Worm (Caenorhabditis elegans) whole organism, late embryonic: ENCODE measurements around the gene F47B8.14.

Source experiments
- C08G9.2 ChIP-seq: sonication (generic microtip); optimal IDR thresholded peaks from 2 replicates; lab custom pipeline; 2016; ENCODE audit warnings: mild to moderate bottlenecking, missing genetic modification characterization, moderate library complexity, missing compliant biosample characterization
- Y22D7AL.16 ChIP-seq: sonication (generic microtip); optimal IDR thresholded peaks from 2 replicates; lab custom pipeline; 2016; ENCODE audit warnings: missing genetic modification characterization, missing compliant biosample characterization
- ceh-18 ChIP-seq: sonication (generic microtip); optimal IDR thresholded peaks from 2 replicates; lab custom pipeline; 2016; ENCODE audit warnings: missing genetic modification characterization, missing compliant biosample characterization
- ceh-19 ChIP-seq: fragments of 200-800 bp; sonication (Bioruptor generic); optimal IDR thresholded peaks from 2 replicates; lab custom pipeline; 2018; ENCODE audit warnings: mild to moderate bottlenecking, missing genetic modification characterization, missing compliant biosample characterization
- ceh-22 ChIP-seq: sonication (generic microtip); optimal IDR thresholded peaks from 2 replicates; lab custom pipeline; 2017; ENCODE audit warnings: missing biosample characterization, missing genetic modification characterization
- ceh-31 ChIP-seq: sonication (generic microtip); optimal IDR thresholded peaks from 2 replicates; lab custom pipeline; 2016; ENCODE audit warnings: missing genetic modification characterization, missing compliant biosample characterization
- ceh-45 ChIP-seq: fragments of 200-800 bp; sonication (Bioruptor generic); IDR thresholded peaks from 2 replicates; pipeline ENCODE4 v1.3.6; 2022; ENCODE audit warnings: missing genetic modification reagents, missing genetic modification characterization, missing compliant biosample characterization
- ceh-48 ChIP-seq: sonication (generic microtip); optimal IDR thresholded peaks from 2 replicates; lab custom pipeline; 2016; ENCODE audit warnings: missing genetic modification characterization, inconsistent platforms, missing compliant biosample characterization
- ceh-6 ChIP-seq: fragments of 200-800 bp; sonication (Bioruptor generic); optimal IDR thresholded peaks from 2 replicates; lab custom pipeline; 2018; ENCODE audit warnings: mild to moderate bottlenecking, missing genetic modification characterization, missing compliant biosample characterization
- ceh-9 ChIP-seq: sonication (generic microtip); optimal IDR thresholded peaks from 2 replicates; lab custom pipeline; 2016; ENCODE audit warnings: mild to moderate bottlenecking, missing genetic modification characterization, inconsistent platforms, missing compliant biosample characterization
- dmd-4 ChIP-seq: sonication (generic microtip); optimal IDR thresholded peaks from 2 replicates; lab custom pipeline; 2016; ENCODE audit warnings: borderline replicate concordance, missing genetic modification characterization, missing compliant biosample characterization
- elt-4 ChIP-seq: sonication (generic microtip); optimal IDR thresholded peaks from 2 replicates; lab custom pipeline; 2016; ENCODE audit warnings: missing genetic modification characterization, missing compliant biosample characterization
- eyg-1 ChIP-seq: sonication (generic microtip); optimal IDR thresholded peaks from 2 replicates; lab custom pipeline; 2016; ENCODE audit warnings: missing genotype, missing genetic modification characterization, missing compliant biosample characterization
- fkh-10 ChIP-seq: fragments of 150-350 bp; optimal IDR thresholded peaks from 2 replicates; lab custom pipeline; 2014; ENCODE audit warnings: missing biosample characterization, missing genetic modification reagents, missing genetic modification characterization
- gmeb-2 ChIP-seq: sonication (generic microtip); optimal IDR thresholded peaks from 2 replicates; lab custom pipeline; 2016; ENCODE audit warnings: missing genetic modification characterization, inconsistent platforms, missing compliant biosample characterization
- hlh-6 ChIP-seq: sonication (generic microtip); optimal IDR thresholded peaks from 2 replicates; lab custom pipeline; 2016; ENCODE audit warnings: missing genotype, missing genetic modification characterization, missing compliant biosample characterization
- hlh-8 ChIP-seq: sonication (generic microtip); optimal IDR thresholded peaks from 2 replicates; lab custom pipeline; 2016; ENCODE audit warnings: missing genotype, missing genetic modification characterization, missing compliant biosample characterization
- lim-6 ChIP-seq: sonication (generic microtip); optimal IDR thresholded peaks from 2 replicates; lab custom pipeline; 2016; ENCODE audit warnings: missing genetic modification characterization, missing compliant biosample characterization
- madf-2 ChIP-seq: sonication (generic microtip); optimal IDR thresholded peaks from 2 replicates; lab custom pipeline; 2017; ENCODE audit warnings: missing genetic modification characterization, missing compliant biosample characterization
- mec-3 ChIP-seq: sonication (generic microtip); optimal IDR thresholded peaks from 2 replicates; lab custom pipeline; 2016; ENCODE audit warnings: borderline replicate concordance, missing genetic modification characterization, missing compliant biosample characterization
- nfya-1 ChIP-seq: sonication (generic microtip); optimal IDR thresholded peaks from 2 replicates; lab custom pipeline; 2017; ENCODE audit warnings: missing genetic modification characterization, mild to moderate bottlenecking, missing compliant biosample characterization, antibody characterized with exemption, moderate library complexity
- npax-4 ChIP-seq: sonication (generic microtip); optimal IDR thresholded peaks from 2 replicates; lab custom pipeline; 2016; ENCODE audit warnings: missing genetic modification characterization, missing compliant biosample characterization
- odd-2 ChIP-seq: sonication (generic microtip); optimal IDR thresholded peaks from 2 replicates; lab custom pipeline; 2017; ENCODE audit warnings: antibody characterized with exemption, mild to moderate bottlenecking, missing genetic modification characterization, missing compliant biosample characterization
- pag-3 ChIP-seq: sonication (generic microtip); optimal IDR thresholded peaks from 2 replicates; lab custom pipeline; 2016; ENCODE audit warnings: missing compliant biosample characterization, missing genetic modification characterization, borderline replicate concordance
- pat-9 ChIP-seq: fragments of 200-800 bp; sonication (Bioruptor generic); optimal IDR thresholded peaks from 2 replicates; lab custom pipeline; 2018; ENCODE audit warnings: mild to moderate bottlenecking, missing genetic modification characterization, moderate library complexity, missing compliant biosample characterization
- pax-1 ChIP-seq: fragments of 150-350 bp; optimal IDR thresholded peaks from 2 replicates; lab custom pipeline; 2014; ENCODE audit warnings: missing biosample characterization, missing genetic modification characterization
- pha-2 ChIP-seq: sonication (generic microtip); optimal IDR thresholded peaks from 2 replicates; lab custom pipeline; 2017; ENCODE audit warnings: mild to moderate bottlenecking, missing genetic modification characterization, missing compliant biosample characterization
- pqm-1 ChIP-seq: sonication (generic microtip); optimal IDR thresholded peaks from 2 replicates; lab custom pipeline; 2016; ENCODE audit warnings: missing genetic modification characterization, missing compliant biosample characterization
- sox-2 ChIP-seq: fragments of 200-800 bp; sonication (Bioruptor generic); IDR thresholded peaks from 2 replicates; pipeline ENCODE4 v1.3.6; 2022; ENCODE audit warnings: missing genetic modification reagents, missing genetic modification characterization, missing compliant biosample characterization
- syd-9 ChIP-seq: sonication (generic microtip); optimal IDR thresholded peaks from 2 replicates; lab custom pipeline; 2016; ENCODE audit warnings: mild to moderate bottlenecking, missing genetic modification characterization, moderate library complexity, missing compliant biosample characterization
- tbx-7 ChIP-seq: sonication (generic microtip); optimal IDR thresholded peaks from 2 replicates; lab custom pipeline; 2016; ENCODE audit warnings: missing genotype, missing genetic modification characterization, missing compliant biosample characterization
- ttx-3 ChIP-seq: sonication (generic microtip); optimal IDR thresholded peaks from 2 replicates; lab custom pipeline; 2016; ENCODE audit warnings: missing genetic modification reagents, missing genetic modification characterization, missing compliant biosample characterization
- unc-3 ChIP-seq, 2 experiments: fragments of 200-800 bp in 1 of 2; sonication (Bioruptor generic) in 1 of 2; sonication (generic microtip) in 1 of 2; conservative IDR thresholded peaks in 1 of 2; optimal IDR thresholded peaks in 1 of 2; 2 replicates each; pipeline versions ENCODE4 v1.3.6 to Lab custom; 2016 to 2022; ENCODE audit warnings: missing compliant biosample characterization in 2 of 2, missing genetic modification characterization in 2 of 2, missing genetic modification reagents in 1 of 2
- unc-42 ChIP-seq: sonication (generic microtip); optimal IDR thresholded peaks from 2 replicates; lab custom pipeline; 2016; ENCODE audit warnings: missing genotype, missing genetic modification characterization, missing compliant biosample characterization

F47B8.14 gene

DNA sequence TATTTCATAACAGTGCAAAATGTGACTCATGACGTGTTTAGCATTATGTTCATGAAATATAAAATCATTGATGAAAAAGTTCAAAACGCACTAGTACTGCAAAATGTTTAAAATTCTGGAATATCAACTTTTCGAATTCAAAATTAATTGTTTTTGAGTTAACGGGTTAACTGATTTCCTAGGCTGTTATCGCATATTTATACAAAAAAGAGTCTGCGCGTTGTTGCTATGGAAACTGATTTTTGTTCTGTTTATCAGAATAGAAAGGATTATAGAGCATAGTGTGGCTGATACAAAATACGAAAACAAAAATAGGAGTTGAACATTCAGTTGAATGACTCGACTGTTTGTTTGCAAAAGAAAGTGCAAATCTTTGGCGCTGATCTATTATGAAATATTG, 2.7 kb upstream of the F47B8.14 start:
- no peak for TF ChIP-seq npax-4
- no peak for TF ChIP-seq ceh-48
- TF ChIP-seq ceh-6 (GFP tag; lab: Kevin White, UChicago): no peak
- no peak for TF ChIP-seq pat-9 (tag; lab: Kevin White, UChicago)
- TF ChIP-seq pag-3 (tag; lab: Kevin White, UChicago): no peak
- TF ChIP-seq pha-2: no peak
- no peak for TF ChIP-seq dmd-4 (tag; lab: Kevin White, UChicago)
- TF ChIP-seq pqm-1 (tag; lab: Kevin White, UChicago): no peak
- TF ChIP-seq hlh-8: no peak
- TF ChIP-seq odd-2 (tag; lab: Kevin White, UChicago): no peak
- TF ChIP-seq ceh-22: no peak
- no peak for TF ChIP-seq ceh-31 (tag; lab: Kevin White, UChicago)
- no peak for TF ChIP-seq hlh-6
- no peak for TF ChIP-seq madf-2 (tag; lab: Kevin White, UChicago)
- TF ChIP-seq sox-2: no peak
- TF ChIP-seq tbx-7: no peak
- no peak for TF ChIP-seq eyg-1 (tag; lab: Kevin White, UChicago)
- no peak for TF ChIP-seq elt-4

DNA sequence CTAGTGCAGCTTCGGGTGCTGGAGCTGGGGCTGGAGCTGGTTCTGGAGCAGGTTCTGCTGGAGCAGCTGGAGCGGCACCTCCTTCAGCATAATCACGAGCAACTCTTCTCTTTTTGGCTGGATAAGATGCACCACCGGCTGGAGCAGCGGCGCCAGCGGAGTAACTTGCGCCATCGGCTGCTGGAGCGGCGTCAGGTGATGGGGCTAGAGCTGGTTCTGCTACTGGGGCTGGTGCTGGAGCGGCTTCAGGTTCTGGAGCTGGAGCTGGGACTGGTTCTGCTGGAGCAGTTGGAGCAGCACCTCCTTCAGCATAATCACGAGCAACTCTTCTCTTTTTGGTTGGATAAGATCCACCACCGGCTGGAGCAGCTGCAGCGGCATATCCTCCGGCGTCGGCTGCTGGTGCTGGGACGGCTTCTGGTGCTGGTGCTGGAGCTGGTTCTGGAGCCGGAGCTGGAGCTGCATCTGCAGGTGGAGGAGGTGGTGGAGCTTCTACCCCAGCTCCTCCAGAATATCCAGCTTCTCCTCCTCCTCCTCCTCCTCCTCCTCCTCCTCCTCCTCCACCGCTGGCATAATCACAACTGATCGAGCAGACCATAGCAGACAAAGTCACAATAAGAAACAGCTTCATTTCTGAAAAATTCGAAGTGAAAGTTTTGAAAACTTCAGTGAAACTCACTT, 1.1 kb upstream of the F47B8.14 start, which contains the start of gene F47B8.13:
TSS of gene F47B8.13 (minus strand) at position 631 of the 681 bp plus-strand sequence.
- peak; percentile 22 for TF ChIP-seq C08G9.2 (tag; lab: Kevin White, UChicago)
- no peak for TF ChIP-seq pag-3 (tag; lab: Kevin White, UChicago)
- peak; percentile 76 for TF ChIP-seq mec-3 (tag; lab: Kevin White, UChicago)

DNA sequence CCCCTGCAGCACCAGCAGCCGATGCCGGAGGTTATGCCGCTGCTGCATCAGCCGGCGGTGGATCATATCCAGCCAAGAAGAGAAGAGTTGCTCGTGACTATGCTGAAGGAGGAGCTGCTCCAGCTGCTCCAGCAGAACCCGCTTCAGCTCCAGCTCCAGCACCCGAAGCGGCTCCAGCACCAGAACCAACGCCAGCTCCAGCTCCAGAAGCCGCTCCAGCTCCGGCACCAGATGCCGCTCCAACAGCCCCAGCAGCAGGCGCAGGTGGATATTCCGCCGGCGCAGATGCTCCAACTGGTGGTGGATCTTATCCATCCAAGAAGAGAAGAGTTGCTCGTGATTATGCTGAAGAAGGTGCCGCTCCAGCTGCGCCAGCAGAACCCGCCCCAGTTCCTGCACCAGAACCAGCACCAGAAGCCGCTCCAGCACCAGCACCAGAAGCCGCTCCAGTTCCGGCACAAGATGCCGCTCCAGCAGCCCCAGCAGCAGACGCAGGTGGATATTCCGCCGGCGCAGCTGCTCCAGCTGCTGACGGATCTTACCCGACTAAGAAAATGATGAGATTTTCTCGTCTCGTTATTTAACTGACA, 479 bp downstream of the F47B8.14 start:
- TF ChIP-seq hlh-8 (no peak), elt-4 (peak; percentile 78), ceh-45 (GFP tag; lab: Robert Waterston, UW) (no peak), ceh-9 (peak; percentile 28)

DNA sequence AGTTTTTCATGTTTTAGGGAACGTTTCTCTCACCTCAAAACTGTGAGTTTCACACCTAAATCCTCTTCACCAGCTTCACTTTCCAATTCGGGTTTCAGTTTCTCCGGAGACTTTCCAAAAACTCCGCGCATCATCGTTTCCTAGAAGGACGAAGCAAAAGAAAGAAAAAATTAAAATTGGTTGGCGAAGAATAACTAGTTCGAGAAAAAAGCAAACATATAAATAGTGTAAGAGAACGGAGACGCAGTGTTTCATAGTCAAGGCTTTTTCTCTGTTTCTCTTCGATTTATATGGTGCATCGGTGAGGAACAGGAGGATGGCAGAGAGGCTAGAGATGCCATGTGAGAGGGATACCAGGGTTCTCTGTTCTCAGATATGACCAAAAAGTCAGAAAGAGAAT, 2.4 kb downstream of the F47B8.14 start, which contains the start of gene F47B8.3:
TSS of gene F47B8.3 (minus strand) at position 261 of the 400 bp plus-strand sequence.
- TF ChIP-seq syd-9 (tag; lab: Kevin White, UChicago) (no peak), nfya-1 (tag; lab: Kevin White, UChicago) (peak; percentile 13), lim-6 (tag; lab: Kevin White, UChicago) (no peak), pax-1 (no peak), Y22D7AL.16 (tag; lab: Kevin White, UChicago) (no peak), unc-42 (no peak)
- TF ChIP-seq, all 69 proteins: peak for 1

DNA sequence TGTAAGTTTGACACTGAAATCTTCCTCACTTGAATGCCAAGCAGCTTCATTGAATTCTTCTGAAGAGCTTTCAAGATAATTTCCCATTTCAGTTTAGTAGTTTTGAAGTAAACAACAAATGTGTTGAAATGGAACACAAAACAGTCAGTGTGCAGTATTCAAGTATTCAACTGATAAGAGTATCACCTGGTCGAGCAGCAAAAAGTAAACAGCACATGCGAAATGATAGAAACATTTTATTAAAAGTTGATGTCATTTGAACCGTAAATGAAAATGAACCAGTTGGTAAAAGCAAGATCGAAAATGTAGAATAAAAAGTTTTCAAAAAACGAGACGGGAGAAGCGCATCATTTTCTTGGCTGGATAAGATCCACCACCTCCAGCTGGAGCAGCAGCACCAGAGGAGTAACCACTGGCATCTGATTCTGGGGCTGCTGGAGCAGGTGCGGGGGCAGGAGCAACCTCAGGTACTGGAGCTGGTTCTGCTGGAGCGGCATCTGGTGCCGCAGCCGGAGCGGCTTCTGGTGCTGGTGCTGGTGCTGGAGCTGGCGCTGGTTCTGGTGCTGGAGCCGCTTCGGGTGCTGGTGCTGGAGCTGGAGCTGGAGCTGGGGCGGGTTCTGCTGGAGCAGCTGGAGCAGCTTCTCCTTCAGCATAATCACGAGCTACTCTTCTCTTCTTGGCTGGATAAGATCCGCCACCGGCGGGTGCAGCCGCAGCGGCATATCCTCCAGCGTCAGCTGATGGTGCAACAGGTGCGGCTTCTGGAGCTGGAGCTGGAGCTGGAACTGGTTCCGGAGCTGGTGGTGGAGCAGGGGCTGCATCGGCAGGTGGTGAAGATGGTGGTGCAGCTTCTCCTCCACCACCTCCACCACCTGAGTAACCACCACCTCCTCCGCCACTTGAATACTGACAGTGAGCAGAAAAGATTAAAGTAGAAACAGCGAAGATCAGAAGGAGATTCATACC, 4.4 kb downstream of the F47B8.14 start, which contains the start of the genes F47B8.4 and F47B8.18:
TSS of gene F47B8.4 (minus strand) at position 172 of the 966 bp plus-strand sequence.
TSS of gene F47B8.18 (minus strand) at position 963 of the 966 bp plus-strand sequence.
- TF ChIP-seq fkh-10 (GFP tag; lab: Kevin White, UChicago): no peak
- no peak for TF ChIP-seq tbx-7
- TF ChIP-seq ttx-3 (tag; lab: Kevin White, UChicago): no peak
- no peak for TF ChIP-seq ceh-18 (tag; lab: Kevin White, UChicago)
- TF ChIP-seq pag-3 (tag; lab: Kevin White, UChicago): peak; percentile 4
- peak; percentile 42 for TF ChIP-seq elt-4
- no peak for TF ChIP-seq gmeb-2 (tag; lab: Kevin White, UChicago)
- no peak for TF ChIP-seq unc-3 (GFP tag; conservative IDR thresholded peaks at IDR 0.05; lab: Robert Waterston, UW)
- TF ChIP-seq unc-3 (tag; optimal IDR thresholded peaks at IDR 0.05; lab: Kevin White, UChicago): no peak
- no peak for TF ChIP-seq ceh-19 (GFP tag; lab: Kevin White, UChicago)
- no peak for TF ChIP-seq Y22D7AL.16 (tag; lab: Kevin White, UChicago)
- TF ChIP-seq syd-9 (tag; lab: Kevin White, UChicago): no peak
- TF ChIP-seq ceh-9: no peak
